Worm (Caenorhabditis elegans) whole organism, L3 larva: ENCODE results near the gene ZK177.2.

Source experiments
- R02D3.7 ChIP-seq: fragments of 150-350 bp; optimal IDR thresholded peaks from 2 replicates; lab custom pipeline; 2014; ENCODE audit warnings: missing biosample characterization, missing genetic modification characterization
- ZK546.5 ChIP-seq: sonication (generic microtip); optimal IDR thresholded peaks from 2 replicates; lab custom pipeline; 2017; ENCODE audit warnings: missing biosample characterization, missing genetic modification characterization
- aly-2 ChIP-seq: fragments of 150-350 bp; optimal IDR thresholded peaks from 2 replicates; lab custom pipeline; 2014; ENCODE audit warnings: missing biosample characterization, missing genetic modification characterization
- ama-1 ChIP-seq: fragments of 150-350 bp; optimal IDR thresholded peaks from 2 replicates; lab custom pipeline; 2018
- ceh-16 ChIP-seq: sonication (generic microtip); optimal IDR thresholded peaks from 2 replicates; lab custom pipeline; 2017; ENCODE audit warnings: missing biosample characterization, missing genetic modification characterization
- ceh-82 ChIP-seq: fragments of 150-350 bp; optimal IDR thresholded peaks from 2 replicates; lab custom pipeline; 2014; ENCODE audit warnings: missing biosample characterization, missing genetic modification characterization
- daf-12 ChIP-seq: fragments of 150-350 bp; optimal IDR thresholded peaks from 2 replicates; lab custom pipeline; 2014; ENCODE audit warnings: missing biosample characterization, missing genetic modification reagents, missing genetic modification characterization
- egl-27 ChIP-seq: sonication (generic microtip); optimal IDR thresholded peaks from 4 replicates; lab custom pipeline; 2017; ENCODE audit warnings: missing biosample characterization, missing genetic modification reagents, missing genetic modification characterization
- elt-2 ChIP-seq: sonication (generic microtip); optimal IDR thresholded peaks from 2 replicates; lab custom pipeline; 2016; ENCODE audit warnings: missing genetic modification reagents, mild to moderate bottlenecking, missing genetic modification characterization, missing compliant biosample characterization
- elt-3 ChIP-seq, 3 experiments: fragments of 150-350 bp in 1 of 3; sonication (generic microtip) in 2 of 3; optimal IDR thresholded peaks; 2 replicates in 2 of 3; 4 replicates in 1 of 3; lab custom pipeline; 2014 to 2017; ENCODE audit warnings: missing biosample characterization in 3 of 3, missing genetic modification characterization in 3 of 3
- eor-1 ChIP-seq, 2 experiments: fragments of 150-350 bp; optimal IDR thresholded peaks; 2 replicates each; lab custom pipeline; 2014 to 2018; ENCODE audit warnings: missing biosample characterization in 2 of 2, missing genetic modification characterization in 2 of 2
- fkh-10 ChIP-seq: sonication (generic microtip); optimal IDR thresholded peaks from 2 replicates; lab custom pipeline; 2017; ENCODE audit warnings: missing biosample characterization, missing genetic modification reagents, missing genetic modification characterization
- fkh-2 ChIP-seq: fragments of 150-350 bp; optimal IDR thresholded peaks from 2 replicates; lab custom pipeline; 2014; ENCODE audit warnings: missing biosample characterization, missing genetic modification reagents, missing genetic modification characterization
- fos-1 ChIP-seq: fragments of 150-350 bp; optimal IDR thresholded peaks from 2 replicates; lab custom pipeline; 2014; ENCODE audit warnings: missing biosample characterization, missing genetic modification characterization
- hmg-11 ChIP-seq: sonication (generic microtip); optimal IDR thresholded peaks from 2 replicates; lab custom pipeline; 2016; ENCODE audit warnings: missing genetic modification characterization, missing compliant biosample characterization
- jun-1 ChIP-seq: fragments of 150-350 bp; optimal IDR thresholded peaks from 2 replicates; lab custom pipeline; 2014; ENCODE audit warnings: missing biosample characterization, missing genetic modification reagents, missing genetic modification characterization
- lin-15B ChIP-seq: fragments of 150-350 bp; optimal IDR thresholded peaks from 2 replicates; lab custom pipeline; 2014; ENCODE audit warnings: missing biosample characterization, missing genetic modification characterization
- lin-39 ChIP-seq: fragments of 150-350 bp; optimal IDR thresholded peaks from 2 replicates; lab custom pipeline; 2018; ENCODE audit warnings: missing biosample characterization, missing genetic modification reagents, missing genetic modification characterization
- lsy-12 ChIP-seq: sonication (generic microtip); optimal IDR thresholded peaks from 2 replicates; lab custom pipeline; 2016; ENCODE audit warnings: mild to moderate bottlenecking, missing genetic modification characterization, missing compliant biosample characterization
- mdl-1 ChIP-seq: fragments of 150-350 bp; optimal IDR thresholded peaks from 2 replicates; lab custom pipeline; 2014; ENCODE audit warnings: missing biosample characterization, missing genetic modification characterization
- mml-1 ChIP-seq: fragments of 150-350 bp; sonication (generic microtip); optimal IDR thresholded peaks from 3 replicates; lab custom pipeline; 2014; ENCODE audit warnings: missing biosample characterization, missing genetic modification characterization
- nfya-1 ChIP-seq: sonication (generic microtip); optimal IDR thresholded peaks from 2 replicates; lab custom pipeline; 2017; ENCODE audit warnings: missing genetic modification characterization, mild to moderate bottlenecking, missing compliant biosample characterization, antibody characterized with exemption, moderate library complexity; ENCODE audit not compliant: insufficient read depth
- nhr-11 ChIP-seq: fragments of 150-350 bp; optimal IDR thresholded peaks from 2 replicates; lab custom pipeline; 2014; ENCODE audit warnings: missing biosample characterization, missing genetic modification characterization
- nhr-237 ChIP-seq: fragments of 150-350 bp; optimal IDR thresholded peaks from 2 replicates; lab custom pipeline; 2014; ENCODE audit warnings: missing biosample characterization, missing genetic modification characterization
- nhr-25 ChIP-seq: sonication (generic microtip); optimal IDR thresholded peaks from 2 replicates; lab custom pipeline; 2017; ENCODE audit warnings: missing biosample characterization, missing genetic modification characterization
- nhr-67 ChIP-seq: fragments of 150-350 bp; optimal IDR thresholded peaks from 2 replicates; lab custom pipeline; 2014; ENCODE audit warnings: missing biosample characterization, missing genetic modification characterization
- pha-4 ChIP-seq: fragments of 150-350 bp; optimal IDR thresholded peaks from 2 replicates; lab custom pipeline; 2014; ENCODE audit warnings: missing biosample characterization, missing genetic modification reagents, missing genetic modification characterization
- pqm-1 ChIP-seq: fragments of 150-350 bp; optimal IDR thresholded peaks from 2 replicates; lab custom pipeline; 2017; ENCODE audit warnings: missing biosample characterization, missing genetic modification characterization, inconsistent platforms
- sea-2 ChIP-seq: fragments of 150-350 bp; sonication (generic microtip); optimal IDR thresholded peaks from 4 replicates; lab custom pipeline; 2014; ENCODE audit warnings: missing biosample characterization, missing genetic modification reagents, missing genetic modification characterization
- skn-1 ChIP-seq: fragments of 150-350 bp; optimal IDR thresholded peaks from 2 replicates; lab custom pipeline; 2014; ENCODE audit warnings: missing biosample characterization, missing genetic modification characterization
- snpc-4 ChIP-seq: fragments of 150-350 bp; optimal IDR thresholded peaks from 2 replicates; lab custom pipeline; 2014; ENCODE audit warnings: missing biosample characterization, missing genetic modification characterization
- tbx-2 ChIP-seq: sonication (generic microtip); optimal IDR thresholded peaks from 2 replicates; lab custom pipeline; 2016; ENCODE audit warnings: mild to moderate bottlenecking, missing genetic modification characterization, missing compliant biosample characterization
- unc-39 ChIP-seq: sonication (generic microtip); optimal IDR thresholded peaks from 4 replicates; lab custom pipeline; 2017; ENCODE audit warnings: missing biosample characterization, missing genetic modification characterization
- unc-62 ChIP-seq: fragments of 150-350 bp; sonication (generic microtip); optimal IDR thresholded peaks from 4 replicates; lab custom pipeline; 2014; ENCODE audit warnings: missing biosample characterization, missing genetic modification reagents, missing genetic modification characterization
- zag-1 ChIP-seq: fragments of 150-350 bp; optimal IDR thresholded peaks from 2 replicates; lab custom pipeline; 2014; ENCODE audit warnings: missing biosample characterization, missing genetic modification characterization
- ztf-4 ChIP-seq: fragments of 150-350 bp; optimal IDR thresholded peaks from 2 replicates; lab custom pipeline; 2014; ENCODE audit warnings: missing biosample characterization, missing genetic modification characterization

The ZK177.2 gene

DNA sequence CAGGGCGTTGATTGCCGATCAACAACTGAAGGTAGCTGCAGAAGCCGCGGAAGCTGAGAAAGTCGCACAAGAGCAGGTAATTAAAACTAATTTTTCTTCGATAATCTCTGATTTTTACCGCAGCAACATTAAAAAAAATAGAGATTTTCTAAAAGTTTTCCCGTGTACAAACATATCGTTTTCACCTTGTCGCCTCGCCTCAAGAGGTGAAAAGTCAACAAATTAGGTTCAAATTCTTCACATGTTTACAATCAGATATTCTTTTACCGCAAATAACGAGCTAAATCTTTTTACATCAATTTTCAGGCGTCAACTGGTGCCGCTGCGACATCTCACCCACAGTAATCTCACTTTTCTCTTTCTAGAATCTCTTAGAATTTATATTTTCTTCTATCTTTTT, 44.1 kb upstream of the ZK177.2 start, which contains the start of gene ilcr-2:
Gene ilcr-2 (plus strand): TSS at position 301 of the 400 bp plus-strand sequence.
- no peak for TF ChIP-seq ama-1 (lab: Kevin White, UChicago)
- no peak for TF ChIP-seq fkh-2
- no peak for TF ChIP-seq lin-15B (tag; lab: Kevin White, UChicago)
- TF ChIP-seq ceh-82, result no peak
- TF ChIP-seq unc-62 (GFP tag; lab: Kevin White, UChicago), result no peak
- no peak for TF ChIP-seq daf-12 (tag; lab: Kevin White, UChicago)
- no peak for TF ChIP-seq fkh-10 (GFP tag; lab: Kevin White, UChicago)

ce11 chrII:5478318-5478717, 40.7 kb upstream of the ZK177.2 start, which contains the start of gene F56D1.1:
Gene F56D1.1, plus strand, starts transcription at chrII:5478618.
- no peak for TF ChIP-seq sea-2 (GFP tag; lab: Kevin White, UChicago)
- TF ChIP-seq R02D3.7 (tag; lab: Kevin White, UChicago), result no peak
- no peak for TF ChIP-seq nhr-237
- TF ChIP-seq tbx-2, result no peak
- no peak for TF ChIP-seq elt-3 (tag; optimal IDR thresholded peaks at IDR 0.05; lab: Kevin White, UChicago)
- TF ChIP-seq unc-39, result no peak
- TF ChIP-seq eor-1 (tag; optimal IDR thresholded peaks at IDR 0.05; lab: Kevin White, UChicago), result no peak
- TF ChIP-seq ZK546.5 (tag; lab: Kevin White, UChicago), result no peak
- no peak for TF ChIP-seq lsy-12
- no peak for TF ChIP-seq pqm-1 (tag; lab: Kevin White, UChicago)
- no peak for TF ChIP-seq fkh-10 (GFP tag; lab: Kevin White, UChicago)
- TF ChIP-seq nhr-67 (tag; lab: Kevin White, UChicago), result no peak
- TF ChIP-seq fos-1, result no peak
- TF ChIP-seq egl-27 (tag; lab: Kevin White, UChicago), result no peak
- no peak for TF ChIP-seq lin-39 (tag; lab: Kevin White, UChicago)
- TF ChIP-seq mdl-1 (tag; lab: Kevin White, UChicago), result no peak
- TF ChIP-seq aly-2, result no peak
- no peak for TF ChIP-seq jun-1 (tag; lab: Kevin White, UChicago)
- TF ChIP-seq nhr-11 (tag; lab: Kevin White, UChicago), result no peak

- TF ChIP-seq daf-12 (tag; lab: Kevin White, UChicago), result no peak
- no peak for TF ChIP-seq mml-1 (tag; lab: Kevin White, UChicago)
- no peak for TF ChIP-seq lin-39 (tag; lab: Kevin White, UChicago)
- no peak for TF ChIP-seq pha-4
- no peak for TF ChIP-seq fkh-10 (GFP tag; lab: Kevin White, UChicago)
- TF ChIP-seq elt-2 (tag; lab: Kevin White, UChicago), result no peak
- no peak for TF ChIP-seq zag-1
Measured at ce11 chrII:5481982-5482381, 37.0 kb upstream of the ZK177.2 start, which contains the start of gene cal-8. Gene cal-8, minus strand, starts transcription at chrII:5482041.

DNA sequence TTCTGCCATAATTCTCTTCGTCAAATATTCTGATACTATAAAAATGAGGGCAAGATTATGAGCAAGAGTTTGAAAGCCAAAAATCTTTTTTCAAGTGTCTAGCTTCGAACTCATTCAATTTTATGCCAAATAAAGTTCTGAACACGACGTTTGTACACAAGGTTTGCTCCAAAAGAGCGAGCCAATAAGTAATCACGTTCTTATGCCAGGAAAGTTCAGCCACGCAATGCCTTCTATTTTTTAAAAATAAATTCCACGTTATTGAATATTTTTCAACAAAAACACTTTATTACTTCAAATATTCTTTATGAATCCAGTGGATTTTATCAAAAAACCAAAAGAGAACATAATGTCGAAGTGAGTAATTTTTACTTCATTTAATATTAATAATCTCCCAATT, 31.2 kb upstream of the ZK177.2 start, which contains the start of gene nep-5:
Gene nep-5 (plus strand): TSS at position 301 of the 400 bp plus-strand sequence.
- no peak for TF ChIP-seq ztf-4
- no peak for TF ChIP-seq R02D3.7 (tag; lab: Kevin White, UChicago)
- no peak for TF ChIP-seq zag-1
- no peak for TF ChIP-seq ZK546.5 (tag; lab: Kevin White, UChicago)
- TF ChIP-seq tbx-2, result no peak
- no peak for TF ChIP-seq nfya-1 (tag; lab: Kevin White, UChicago)
- TF ChIP-seq fkh-2, result no peak
- TF ChIP-seq ceh-16, result no peak
- TF ChIP-seq hmg-11, result no peak
- TF ChIP-seq fkh-10 (GFP tag; lab: Kevin White, UChicago), result no peak
- no peak for TF ChIP-seq nhr-67 (tag; lab: Kevin White, UChicago)
- TF ChIP-seq ama-1 (lab: Kevin White, UChicago), result no peak
- no peak for TF ChIP-seq elt-2 (tag; lab: Kevin White, UChicago)
- no peak for TF ChIP-seq snpc-4 (tag; lab: Kevin White, UChicago)
- no peak for TF ChIP-seq skn-1 (tag; lab: Kevin White, UChicago)
- no peak for TF ChIP-seq nhr-25 (tag; lab: Kevin White, UChicago)

DNA sequence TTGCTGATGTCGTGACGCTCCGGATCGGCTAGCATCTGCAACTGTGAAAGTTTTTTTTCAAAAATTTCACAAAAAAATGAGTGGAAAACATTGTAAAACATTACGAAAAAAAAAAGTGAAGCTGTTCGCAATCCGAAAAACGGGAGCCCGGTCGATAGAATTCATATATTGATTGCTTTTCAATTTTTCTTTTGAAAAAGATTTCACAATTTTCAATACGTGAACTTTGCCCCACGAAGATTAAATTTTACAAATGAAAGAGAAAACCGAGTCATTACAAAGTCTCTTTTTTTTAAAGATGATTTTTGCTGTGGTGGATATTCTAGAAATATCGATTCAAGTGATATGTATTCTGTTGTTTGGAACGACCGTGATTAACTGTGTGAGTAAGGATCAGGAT, 24.6 kb upstream of the ZK177.2 start, which contains the start of gene F12A10.6:
Gene F12A10.6 (minus strand): TSS at position 101 of the 400 bp plus-strand sequence.
- TF ChIP-seq ZK546.5 (tag; lab: Kevin White, UChicago) (no peak), tbx-2 (no peak), snpc-4 (tag; lab: Kevin White, UChicago) (no peak), mdl-1 (tag; lab: Kevin White, UChicago) (no peak), nfya-1 (tag; lab: Kevin White, UChicago) (no peak)
